Fruit fly (Drosophila melanogaster) whole organism, embryonic: ENCODE measurements around the gene TotB.

Source experiments
- CG11695 ChIP-seq: fragments of 200-800 bp; sonication (Bioruptor generic); IDR thresholded peaks from 3 replicates; pipeline ENCODE4 v1.3.6; 2022; ENCODE audit warnings: missing biosample characterization, missing genetic modification characterization
- CG12219 ChIP-seq: fragments of 200-800 bp; sonication (Bioruptor generic); optimal IDR thresholded peaks from 3 replicates; lab custom pipeline; 2018; ENCODE audit warnings: missing biosample characterization, mild to moderate bottlenecking, missing genetic modification characterization
- CG12391 ChIP-seq: fragments of 200-800 bp; sonication (Bioruptor generic); optimal IDR thresholded peaks from 3 replicates; lab custom pipeline; 2018; ENCODE audit warnings: missing biosample characterization, mild to moderate bottlenecking, missing genetic modification characterization, moderate library complexity
- CG13296 ChIP-seq: fragments of 200-800 bp; sonication (Bioruptor generic); optimal IDR thresholded peaks from 3 replicates; lab custom pipeline; 2018; ENCODE audit warnings: missing biosample characterization, mild to moderate bottlenecking, missing genetic modification characterization
- CG15601 ChIP-seq: fragments of 200-800 bp; sonication (Bioruptor generic); optimal IDR thresholded peaks from 3 replicates; lab custom pipeline; 2019; ENCODE audit warnings: missing biosample characterization, mild to moderate bottlenecking, missing genetic modification characterization, moderate library complexity
- CG1602 ChIP-seq: fragments of 200-800 bp; sonication (Bioruptor generic); optimal IDR thresholded peaks from 3 replicates; lab custom pipeline; 2016; ENCODE audit warnings: missing biosample characterization, missing genetic modification characterization
- CG16779 ChIP-seq: fragments of 200-800 bp; sonication (Bioruptor generic); IDR thresholded peaks from 2 replicates; pipeline ENCODE4 v1.3.6; 2022; ENCODE audit warnings: missing biosample characterization, missing genetic modification characterization
- CG17359 ChIP-seq: fragments of 200-800 bp; sonication (Bioruptor generic); optimal IDR thresholded peaks from 3 replicates; lab custom pipeline; 2018; ENCODE audit warnings: missing biosample characterization, mild to moderate bottlenecking, missing genetic modification characterization, moderate library complexity
- CG17568 ChIP-seq: fragments of 200-800 bp; sonication (Bioruptor generic); optimal IDR thresholded peaks from 2 replicates; lab custom pipeline; 2018; ENCODE audit warnings: missing biosample characterization, mild to moderate bottlenecking, missing genetic modification characterization, moderate library complexity
- CG1832 ChIP-seq: fragments of 200-800 bp; sonication (Bioruptor generic); optimal IDR thresholded peaks from 2 replicates; lab custom pipeline; 2017; ENCODE audit warnings: missing biosample characterization, mild to moderate bottlenecking, missing genetic modification characterization, inconsistent platforms
- CG18764 ChIP-seq: fragments of 200-800 bp; sonication (Bioruptor generic); optimal IDR thresholded peaks from 3 replicates; lab custom pipeline; 2016; ENCODE audit warnings: missing biosample characterization, missing genetic modification characterization
- CG30020 ChIP-seq: fragments of 200-800 bp; optimal IDR thresholded peaks from 2 replicates; lab custom pipeline; 2019; ENCODE audit warnings: missing biosample characterization, mild to moderate bottlenecking, missing genetic modification characterization, moderate library complexity
- CG31365 ChIP-seq: fragments of 200-800 bp; sonication (Bioruptor generic); optimal IDR thresholded peaks from 2 replicates; lab custom pipeline; 2018; ENCODE audit warnings: missing biosample characterization, mild to moderate bottlenecking, missing genetic modification characterization
- CG34224 ChIP-seq: fragments of 200-800 bp; sonication (Bioruptor generic); IDR thresholded peaks from 3 replicates; pipeline ENCODE4 v1.3.6; 2022; ENCODE audit warnings: missing biosample characterization, missing genetic modification characterization; ENCODE audit not compliant: partially characterized antibody
- CG34376 ChIP-seq: fragments of 200-800 bp; sonication (Bioruptor generic); optimal IDR thresholded peaks from 2 replicates; lab custom pipeline; 2018; ENCODE audit warnings: missing biosample characterization, mild to moderate bottlenecking, missing genetic modification characterization
- CG3838 ChIP-seq: fragments of 200-800 bp; sonication (Bioruptor generic); optimal IDR thresholded peaks from 3 replicates; lab custom pipeline; 2016; ENCODE audit warnings: missing biosample characterization, missing genetic modification characterization
- CG4617 ChIP-seq: fragments of 200-800 bp; sonication (Bioruptor generic); optimal IDR thresholded peaks from 3 replicates; lab custom pipeline; 2016; ENCODE audit warnings: missing biosample characterization, missing genetic modification characterization, borderline replicate concordance
- CG4854 ChIP-seq: fragments of 200-800 bp; sonication (Bioruptor generic); optimal IDR thresholded peaks from 2 replicates; lab custom pipeline; 2016; ENCODE audit warnings: missing biosample characterization, missing genetic modification characterization, inconsistent platforms
- CG6175 ChIP-seq: fragments of 200-800 bp; sonication (Bioruptor generic); IDR thresholded peaks from 3 replicates; pipeline ENCODE4 v1.3.6; 2022; ENCODE audit warnings: missing biosample characterization, missing genetic modification characterization
- CG6272 ChIP-seq: fragments of 200-800 bp; sonication (Bioruptor generic); IDR thresholded peaks from 2 replicates; pipeline ENCODE4 v1.3.6; 2022; ENCODE audit warnings: missing biosample characterization, missing genetic modification characterization
- CG6654 ChIP-seq: fragments of 200-800 bp; sonication (Bioruptor generic); optimal IDR thresholded peaks from 2 replicates; lab custom pipeline; 2017; ENCODE audit warnings: missing biosample characterization, mild to moderate bottlenecking, missing genetic modification characterization
- CG7556 ChIP-seq: fragments of 200-800 bp; sonication (Bioruptor generic); optimal IDR thresholded peaks from 2 replicates; lab custom pipeline; 2017; ENCODE audit warnings: missing biosample characterization, mild to moderate bottlenecking, missing genetic modification characterization
- CG9215 ChIP-seq: fragments of 200-800 bp; sonication (Bioruptor generic); IDR thresholded peaks from 2 replicates; pipeline ENCODE4 v1.3.6; 2022; ENCODE audit warnings: missing biosample characterization, missing genetic modification characterization
- CG9817 ChIP-seq: fragments of 200-800 bp; sonication (Bioruptor generic); optimal IDR thresholded peaks from 2 replicates; lab custom pipeline; 2018; ENCODE audit warnings: missing biosample characterization, mild to moderate bottlenecking, missing genetic modification characterization, moderate library complexity
- CoRest ChIP-seq: fragments of 200-800 bp; sonication (Bioruptor generic); optimal IDR thresholded peaks from 3 replicates; lab custom pipeline; 2018; ENCODE audit warnings: missing biosample characterization, mild to moderate bottlenecking, missing genetic modification characterization, moderate library complexity
- Dref ChIP-seq: fragments of 200-800 bp; sonication (Bioruptor generic); IDR thresholded peaks from 2 replicates; pipeline ENCODE4 v1.3.6; 2022; ENCODE audit warnings: missing biosample characterization, missing genetic modification characterization
- E2f2 ChIP-seq: fragments of 200-800 bp; sonication (Bioruptor generic); IDR thresholded peaks from 2 replicates; pipeline ENCODE4 v1.3.6; 2022; ENCODE audit warnings: missing biosample characterization, missing genetic modification characterization
- Eip74EF ChIP-seq, 2 experiments: fragments of 200-800 bp in 1 of 2; fragments of >200 bp in 1 of 2; sonication (Bioruptor generic) in 1 of 2; optimal IDR thresholded peaks; 2 replicates each; lab custom pipeline; 2017 to 2019; ENCODE audit warnings: missing biosample characterization in 2 of 2, missing genetic modification characterization in 2 of 2, mild to moderate bottlenecking in 1 of 2, moderate library complexity in 1 of 2
- Lhr ChIP-seq: fragments of 200-800 bp; sonication (Bioruptor generic); optimal IDR thresholded peaks from 3 replicates; lab custom pipeline; 2017; ENCODE audit warnings: mild to moderate bottlenecking, missing biosample characterization, missing genetic modification reagents, missing genetic modification characterization
- Neu2 ChIP-seq: fragments of 200-800 bp; sonication (Bioruptor generic); optimal IDR thresholded peaks from 3 replicates; lab custom pipeline; 2016; ENCODE audit warnings: missing biosample characterization, missing genetic modification characterization, borderline replicate concordance
- NfI ChIP-seq: fragments of 200-800 bp; sonication (Bioruptor generic); optimal IDR thresholded peaks from 3 replicates; lab custom pipeline; 2018; ENCODE audit warnings: missing biosample characterization, mild to moderate bottlenecking, missing genetic modification characterization, moderate library complexity
- Rfx ChIP-seq: fragments of 200-800 bp; sonication (Bioruptor generic); IDR thresholded peaks from 2 replicates; pipeline ENCODE4 v1.3.6; 2022; ENCODE audit warnings: missing biosample characterization, missing genetic modification characterization
- Spps ChIP-seq: fragments of 200-800 bp; sonication (Bioruptor generic); optimal IDR thresholded peaks from 2 replicates; lab custom pipeline; 2018; ENCODE audit warnings: missing biosample characterization, mild to moderate bottlenecking, missing genetic modification characterization
- aop ChIP-seq: fragments of 200-800 bp; sonication (Bioruptor generic); IDR thresholded peaks from 2 replicates; pipeline ENCODE4 v1.3.6; 2022; ENCODE audit warnings: missing biosample characterization, missing genetic modification characterization
- crol ChIP-seq: fragments of 200-800 bp; sonication (Bioruptor generic); IDR thresholded peaks from 2 replicates; pipeline ENCODE4 v1.3.6; 2022; ENCODE audit warnings: missing biosample characterization, missing genetic modification characterization
- fd64A ChIP-seq: fragments of 200-800 bp; sonication (Bioruptor generic); optimal IDR thresholded peaks from 3 replicates; lab custom pipeline; 2018; ENCODE audit warnings: missing biosample characterization, mild to moderate bottlenecking, missing genetic modification characterization
- fu2 ChIP-seq: fragments of 200-800 bp; sonication (Bioruptor generic); optimal IDR thresholded peaks from 2 replicates; lab custom pipeline; 2016; ENCODE audit warnings: missing biosample characterization, missing genetic modification characterization
- gcm ChIP-seq: fragments of 200-800 bp; sonication (Bioruptor generic); optimal IDR thresholded peaks from 2 replicates; lab custom pipeline; 2019; ENCODE audit warnings: missing biosample characterization, mild to moderate bottlenecking, missing genetic modification characterization, moderate library complexity
- gfzf ChIP-seq: fragments of 200-800 bp; sonication (Bioruptor generic); optimal IDR thresholded peaks from 2 replicates; lab custom pipeline; 2016; ENCODE audit warnings: missing biosample characterization, mild to moderate bottlenecking, missing genetic modification characterization, moderate library complexity
- hth ChIP-seq: fragments of >200 bp; optimal IDR thresholded peaks from 2 replicates; lab custom pipeline; 2017; ENCODE audit warnings: inconsistent platforms
- jing ChIP-seq: fragments of 200-800 bp; sonication (Bioruptor generic); optimal IDR thresholded peaks from 2 replicates; lab custom pipeline; 2018; ENCODE audit warnings: missing biosample characterization, mild to moderate bottlenecking, missing genetic modification characterization
- pb ChIP-seq: fragments of 200-800 bp; sonication (Bioruptor generic); optimal IDR thresholded peaks from 3 replicates; lab custom pipeline; 2016; ENCODE audit warnings: missing biosample characterization, missing genetic modification characterization
- repo ChIP-seq: fragments of 200-800 bp; sonication (Bioruptor generic); optimal IDR thresholded peaks from 2 replicates; lab custom pipeline; 2016; ENCODE audit warnings: missing biosample characterization, missing genetic modification characterization
- ro ChIP-seq: fragments of 200-800 bp; sonication (Bioruptor generic); IDR thresholded peaks from 2 replicates; pipeline ENCODE4 v1.3.6; 2022; ENCODE audit warnings: missing biosample characterization, missing genetic modification characterization
- slp2 ChIP-seq: fragments of 200-800 bp; sonication (Bioruptor generic); optimal IDR thresholded peaks from 2 replicates; lab custom pipeline; 2016; ENCODE audit warnings: missing biosample characterization, missing genetic modification characterization
- tio ChIP-seq: fragments of 200-800 bp; sonication (Bioruptor generic); optimal IDR thresholded peaks from 2 replicates; lab custom pipeline; 2017; ENCODE audit warnings: missing biosample characterization, missing genetic modification characterization, inconsistent platforms
- tna ChIP-seq: fragments of 200-800 bp; sonication (Bioruptor generic); IDR thresholded peaks from 2 replicates; pipeline ENCODE4 v1.3.6; 2022; ENCODE audit warnings: missing biosample characterization, missing genetic modification characterization; ENCODE audit not compliant: partially characterized antibody
- vfl ChIP-seq: fragments of 200-800 bp; sonication (Bioruptor generic); optimal IDR thresholded peaks from 2 replicates; lab custom pipeline; 2016; ENCODE audit warnings: missing biosample characterization, missing genetic modification characterization
- wek ChIP-seq: fragments of 200-800 bp; sonication (Bioruptor generic); optimal IDR thresholded peaks from 3 replicates; lab custom pipeline; 2018; ENCODE audit warnings: missing biosample characterization, mild to moderate bottlenecking, missing genetic modification characterization, moderate library complexity

TotB gene

dm6 chr3R:20832689-20833524, 40.8 kb upstream of the TotB start, which contains the start of gene Synd (continued):
- TF ChIP-seq CG17568 (GFP tag; lab: Kevin White, UChicago) (peak; percentile 43), Rfx (peak; percentile 16; the same call in 1 of the 2 replicates), fd64A (no peak), CG6272 (GFP tag; lab: Robert Waterston, UW) (no peak), Dref (no peak), CG4854 (GFP tag; lab: Kevin White, UChicago) (no peak), vfl (GFP tag; lab: Kevin White, UChicago) (no peak), repo (GFP tag; lab: Kevin White, UChicago) (no peak), CG11695 (GFP tag; lab: Robert Waterston, UW) (0 out of 3 replicates have a peak, but pooled peaks have one; percentile 31), CG9817 (no peak), hth (no peak), CG4617 (peak; percentile 35), CG1832 (GFP tag; lab: Kevin White, UChicago) (no peak), CG12391 (tag; lab: Kevin White, UChicago) (no peak), NfI (GFP tag; lab: Kevin White, UChicago) (no peak), CG16779 (no peak), jing (GFP tag; lab: Kevin White, UChicago) (no peak), slp2 (GFP tag; lab: Kevin White, UChicago) (no peak), gfzf (GFP tag; lab: Kevin White, UChicago) (peak; percentile 85), CG13296 (GFP tag; lab: Kevin White, UChicago) (peak; percentile 62), CG30020 (tag; lab: Kevin White, UChicago) (no peak), gcm (GFP tag; lab: Kevin White, UChicago) (peak; percentile 7), CG15601 (no peak), CG12219 (GFP tag; lab: Kevin White, UChicago) (no peak), CG7556 (GFP tag; lab: Kevin White, UChicago) (peak; percentile 20), wek (GFP tag; lab: Kevin White, UChicago) (no peak), ro (no peak), CG6175 (no peak), CG34224 (GFP tag; lab: Robert Waterston, UW) (no peak; the same call in 2 of the 3 replicates), CG17359 (peak; percentile 6), CG3838 (GFP tag; lab: Kevin White, UChicago) (no peak), tio (GFP tag; lab: Kevin White, UChicago) (no peak), CG6654 (GFP tag; lab: Kevin White, UChicago) (no peak), CG34376 (GFP tag; lab: Kevin White, UChicago) (peak; percentile 82), crol (GFP tag; lab: Robert Waterston, UW) (0 out of 2 replicates have a peak, but pooled peaks have one; percentile 26), CG9215 (no peak), pb (GFP tag; lab: Kevin White, UChicago) (no peak), Eip74EF (GFP tag; optimal IDR thresholded peaks at IDR 0.05; lab: Kevin White, UChicago) (peak in 1 of 2 experiments; percentile 31), CoRest (tag; lab: Kevin White, UChicago) (no peak), Lhr (GFP tag; lab: Kevin White, UChicago) (peak; percentile 10), E2f2 (0 out of 2 replicates have a peak, but pooled peaks have one; percentile 9), aop (no peak), tna (no peak; the same call in 1 of the 2 replicates), fu2 (GFP tag; lab: Kevin White, UChicago) (no peak), Neu2 (GFP tag; lab: Kevin White, UChicago) (no peak), CG18764 (GFP tag; lab: Kevin White, UChicago) (no peak), CG31365 (no peak), CG1602 (no peak), Spps (tag; lab: Kevin White, UChicago) (no peak)
